Worm (Caenorhabditis elegans): ENCODE measurements around the gene srx-62.

DNA sequence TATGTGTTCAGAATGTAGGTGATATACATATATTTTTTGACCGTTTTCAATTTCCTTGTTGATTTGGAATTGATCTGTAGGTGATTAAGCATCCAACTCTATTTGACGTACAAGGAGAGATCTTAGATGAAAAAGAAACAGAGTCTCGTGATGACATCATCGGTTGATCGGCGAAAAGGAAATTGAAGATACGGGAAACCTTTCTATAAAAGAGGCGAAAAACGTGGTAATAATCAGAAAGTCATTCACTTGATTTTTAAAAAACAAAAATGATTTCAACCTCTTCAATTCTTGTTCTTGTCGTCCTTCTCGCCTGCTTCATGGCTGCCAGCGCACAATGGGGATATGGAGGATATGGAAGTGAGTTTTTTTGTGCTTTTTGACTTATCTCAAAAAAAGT, 11.6 kb downstream of the srx-62 start, which contains the start of gene nlp-29:
- TF ChIP-seq W03F9.2 (tag; optimal IDR thresholded peaks at IDR 0.05) (no peak), dao-5 (tag; optimal IDR thresholded peaks at IDR 0.05) (no peak)

Data from whole organism, L4/young adult.